Worm (Caenorhabditis elegans) whole organism, L3 larva: ENCODE data around the gene orc-3.

Experiments
- ama-1 ChIP-seq: fragments of 150-350 bp; optimal IDR thresholded peaks from 2 replicates; lab custom pipeline; 2018
- elt-3 ChIP-seq, 3 experiments: fragments of 150-350 bp in 1 of 3; sonication (generic microtip) in 2 of 3; optimal IDR thresholded peaks; 2 replicates in 2 of 3; 4 replicates in 1 of 3; lab custom pipeline; 2014 to 2017; ENCODE audit warnings: missing biosample characterization in 3 of 3, missing genetic modification characterization in 3 of 3
- nhr-28 ChIP-seq: fragments of 150-350 bp; optimal IDR thresholded peaks from 2 replicates; lab custom pipeline; 2014; ENCODE audit warnings: missing biosample characterization, missing genetic modification characterization
- nhr-77 ChIP-seq: fragments of 150-350 bp; optimal IDR thresholded peaks from 2 replicates; lab custom pipeline; 2014; ENCODE audit warnings: missing biosample characterization, missing genetic modification characterization

DNA sequence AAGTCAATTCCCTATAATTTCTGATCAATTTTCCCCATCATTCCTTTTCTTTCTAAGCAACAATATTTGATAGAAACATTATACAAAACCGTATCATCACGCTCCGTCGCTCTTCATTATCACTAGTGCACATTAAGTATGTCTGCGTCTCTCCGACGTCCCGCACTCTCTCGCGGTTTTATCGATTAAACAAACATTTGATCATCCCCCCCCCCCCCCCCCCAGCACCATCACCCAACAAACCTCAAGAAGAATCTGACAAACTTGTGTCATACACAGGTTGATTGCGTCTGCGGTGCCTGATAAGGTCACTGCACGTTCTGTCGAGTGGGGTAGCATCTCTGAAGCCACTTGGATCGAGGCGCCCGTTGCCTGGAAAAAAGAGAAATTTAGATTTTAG, 12.1 kb downstream of the orc-3 start:
- no peak for TF ChIP-seq nhr-77
- no peak for TF ChIP-seq nhr-28 (tag; lab: Kevin White, UChicago)
- TF ChIP-seq ama-1 (lab: Kevin White, UChicago): no peak
- TF ChIP-seq elt-3 (tag; optimal IDR thresholded peaks at IDR 0.05; lab: Kevin White, UChicago): no peak
